Worm (Caenorhabditis elegans) whole organism, late embryonic: ENCODE results near the gene usp-4.

ENCODE experiments used
- C38D4.7 ChIP-seq: fragments of 200-800 bp; sonication (Bioruptor generic); optimal IDR thresholded peaks from 2 replicates; lab custom pipeline; 2018; ENCODE audit warnings: mild to moderate bottlenecking, missing genetic modification characterization, moderate library complexity, missing compliant biosample characterization
- ama-1 ChIP-seq: fragments of 150-350 bp; optimal IDR thresholded peaks from 2 replicates; lab custom pipeline; 2014
- ceh-2 ChIP-seq: sonication (generic microtip); optimal IDR thresholded peaks from 2 replicates; lab custom pipeline; 2016; ENCODE audit warnings: missing genotype, missing genetic modification characterization, missing compliant biosample characterization
- fkh-10 ChIP-seq: fragments of 150-350 bp; optimal IDR thresholded peaks from 2 replicates; lab custom pipeline; 2014; ENCODE audit warnings: missing biosample characterization, missing genetic modification reagents, missing genetic modification characterization
- pha-4 ChIP-seq: fragments of 150-350 bp; optimal IDR thresholded peaks from 2 replicates; lab custom pipeline; 2018; ENCODE audit warnings: missing biosample characterization, missing genetic modification reagents, missing genetic modification characterization
- pqm-1 ChIP-seq: sonication (generic microtip); optimal IDR thresholded peaks from 2 replicates; lab custom pipeline; 2016; ENCODE audit warnings: missing genetic modification characterization, missing compliant biosample characterization
- syd-9 ChIP-seq: sonication (generic microtip); optimal IDR thresholded peaks from 2 replicates; lab custom pipeline; 2016; ENCODE audit warnings: mild to moderate bottlenecking, missing genetic modification characterization, moderate library complexity, missing compliant biosample characterization
- unc-55 ChIP-seq: sonication (generic microtip); optimal IDR thresholded peaks from 2 replicates; lab custom pipeline; 2017; ENCODE audit warnings: missing biosample characterization, missing genetic modification reagents, missing genetic modification characterization

- TF ChIP-seq unc-55 (GFP tag; lab: Kevin White, UChicago), result no peak
- TF ChIP-seq fkh-10, result no peak
- TF ChIP-seq ceh-2, result peak; percentile 76
- no peak for TF ChIP-seq C38D4.7 (GFP tag; lab: Kevin White, UChicago)
- TF ChIP-seq pqm-1 (tag; lab: Kevin White, UChicago), result no peak
- TF ChIP-seq syd-9 (tag; lab: Kevin White, UChicago), result no peak
- no peak for TF ChIP-seq pha-4 (tag; lab: Kevin White, UChicago)
- TF ChIP-seq ama-1 (lab: Kevin White, UChicago), result no peak
Measured at ce11 chrIV:6747652-6748051, 9.5 kb upstream of the usp-4 start.
